Worm (Caenorhabditis elegans) whole organism, late embryonic: ENCODE results near the gene ags-3.
A peak's percentile ranks its signal among the peaks of the same experiment; 100 is the strongest.

Source experiments
- F13H6.1 ChIP-seq: sonication (generic microtip); optimal IDR thresholded peaks from 2 replicates; lab custom pipeline; 2016; ENCODE audit warnings: missing genetic modification characterization, missing compliant biosample characterization
- K02D7.2 ChIP-seq: sonication (generic microtip); optimal IDR thresholded peaks from 2 replicates; lab custom pipeline; 2017; ENCODE audit warnings: mild to moderate bottlenecking, missing genetic modification characterization, missing compliant biosample characterization
- K09A11.1 ChIP-seq: sonication (generic microtip); optimal IDR thresholded peaks from 2 replicates; lab custom pipeline; 2017; ENCODE audit warnings: antibody characterized with exemption, mild to moderate bottlenecking, missing genetic modification characterization, missing compliant biosample characterization; ENCODE audit not compliant: insufficient read depth
- Y22D7AL.16 ChIP-seq: sonication (generic microtip); optimal IDR thresholded peaks from 2 replicates; lab custom pipeline; 2016; ENCODE audit warnings: missing genetic modification characterization, missing compliant biosample characterization
- ceh-14 ChIP-seq: sonication (generic microtip); optimal IDR thresholded peaks from 2 replicates; lab custom pipeline; 2016; ENCODE audit warnings: missing genotype, missing genetic modification characterization, missing compliant biosample characterization
- ceh-2 ChIP-seq: sonication (generic microtip); optimal IDR thresholded peaks from 2 replicates; lab custom pipeline; 2016; ENCODE audit warnings: missing genotype, missing genetic modification characterization, missing compliant biosample characterization
- ceh-22 ChIP-seq: sonication (generic microtip); optimal IDR thresholded peaks from 2 replicates; lab custom pipeline; 2017; ENCODE audit warnings: missing biosample characterization, missing genetic modification characterization
- ceh-24 ChIP-seq: sonication (generic microtip); optimal IDR thresholded peaks from 2 replicates; lab custom pipeline; 2016; ENCODE audit warnings: mild to moderate bottlenecking, missing genetic modification characterization, missing compliant biosample characterization
- ceh-30 ChIP-seq: fragments of 150-350 bp; optimal IDR thresholded peaks from 2 replicates; lab custom pipeline; 2014; ENCODE audit warnings: missing biosample characterization, missing genetic modification characterization
- ceh-31 ChIP-seq: sonication (generic microtip); optimal IDR thresholded peaks from 2 replicates; lab custom pipeline; 2016; ENCODE audit warnings: missing genetic modification characterization, missing compliant biosample characterization
- ceh-45 ChIP-seq: fragments of 200-800 bp; sonication (Bioruptor generic); IDR thresholded peaks from 2 replicates; pipeline ENCODE4 v1.3.6; 2022; ENCODE audit warnings: missing genetic modification reagents, missing genetic modification characterization, missing compliant biosample characterization
- ceh-9 ChIP-seq: sonication (generic microtip); optimal IDR thresholded peaks from 2 replicates; lab custom pipeline; 2016; ENCODE audit warnings: mild to moderate bottlenecking, missing genetic modification characterization, inconsistent platforms, missing compliant biosample characterization
- che-1 ChIP-seq: sonication (generic microtip); optimal IDR thresholded peaks from 2 replicates; lab custom pipeline; 2016; ENCODE audit warnings: mild to moderate bottlenecking, missing genetic modification characterization, missing compliant biosample characterization
- dve-1 ChIP-seq: sonication (generic microtip); optimal IDR thresholded peaks from 2 replicates; lab custom pipeline; 2017; ENCODE audit warnings: antibody characterized with exemption, mild to moderate bottlenecking, missing genetic modification characterization, missing compliant biosample characterization
- elt-2 ChIP-seq: sonication (generic microtip); optimal IDR thresholded peaks from 2 replicates; lab custom pipeline; 2016; ENCODE audit warnings: missing genetic modification reagents, missing genetic modification characterization, missing compliant biosample characterization
- ets-4 ChIP-seq: sonication (generic microtip); optimal IDR thresholded peaks from 2 replicates; lab custom pipeline; 2016; ENCODE audit warnings: missing genetic modification characterization, missing compliant biosample characterization
- fax-1 ChIP-seq: sonication (generic microtip); optimal IDR thresholded peaks from 2 replicates; lab custom pipeline; 2016; ENCODE audit warnings: missing genotype, missing genetic modification characterization, missing compliant biosample characterization
- hlh-13 ChIP-seq: fragments of 200-800 bp; sonication (Bioruptor generic); optimal IDR thresholded peaks from 2 replicates; lab custom pipeline; 2018; ENCODE audit warnings: mild to moderate bottlenecking, missing genetic modification characterization, missing compliant biosample characterization
- hlh-15 ChIP-seq: sonication (generic microtip); optimal IDR thresholded peaks from 2 replicates; lab custom pipeline; 2016; ENCODE audit warnings: missing genetic modification characterization, missing compliant biosample characterization
- hlh-30 ChIP-seq: sonication (generic microtip); optimal IDR thresholded peaks from 2 replicates; lab custom pipeline; 2017; ENCODE audit warnings: antibody characterized with exemption, missing genetic modification characterization, missing compliant biosample characterization; ENCODE audit not compliant: insufficient read depth
- hlh-6 ChIP-seq: sonication (generic microtip); optimal IDR thresholded peaks from 2 replicates; lab custom pipeline; 2016; ENCODE audit warnings: missing genotype, missing genetic modification characterization, missing compliant biosample characterization
- hlh-8 ChIP-seq: sonication (generic microtip); optimal IDR thresholded peaks from 2 replicates; lab custom pipeline; 2016; ENCODE audit warnings: missing genotype, missing genetic modification characterization, missing compliant biosample characterization
- lim-6 ChIP-seq: sonication (generic microtip); optimal IDR thresholded peaks from 2 replicates; lab custom pipeline; 2016; ENCODE audit warnings: missing genetic modification characterization, missing compliant biosample characterization
- lin-11 ChIP-seq: fragments of 200-800 bp; sonication (Bioruptor generic); optimal IDR thresholded peaks from 2 replicates; lab custom pipeline; 2018; ENCODE audit warnings: mild to moderate bottlenecking, missing genetic modification characterization, missing compliant biosample characterization
- nfya-1 ChIP-seq: sonication (generic microtip); optimal IDR thresholded peaks from 2 replicates; lab custom pipeline; 2017; ENCODE audit warnings: missing genetic modification characterization, mild to moderate bottlenecking, missing compliant biosample characterization, antibody characterized with exemption, moderate library complexity
- npax-4 ChIP-seq: sonication (generic microtip); optimal IDR thresholded peaks from 2 replicates; lab custom pipeline; 2016; ENCODE audit warnings: missing genetic modification characterization, missing compliant biosample characterization
- odd-2 ChIP-seq: sonication (generic microtip); optimal IDR thresholded peaks from 2 replicates; lab custom pipeline; 2017; ENCODE audit warnings: antibody characterized with exemption, mild to moderate bottlenecking, missing genetic modification characterization, missing compliant biosample characterization
- pat-9 ChIP-seq: fragments of 200-800 bp; sonication (Bioruptor generic); optimal IDR thresholded peaks from 2 replicates; lab custom pipeline; 2018; ENCODE audit warnings: mild to moderate bottlenecking, missing genetic modification characterization, moderate library complexity, missing compliant biosample characterization
- pax-1 ChIP-seq: fragments of 150-350 bp; optimal IDR thresholded peaks from 2 replicates; lab custom pipeline; 2014; ENCODE audit warnings: missing biosample characterization, missing genetic modification characterization
- pha-2 ChIP-seq: sonication (generic microtip); optimal IDR thresholded peaks from 2 replicates; lab custom pipeline; 2017; ENCODE audit warnings: mild to moderate bottlenecking, missing genetic modification characterization, missing compliant biosample characterization
- pha-4 ChIP-seq: fragments of 150-350 bp; optimal IDR thresholded peaks from 2 replicates; lab custom pipeline; 2018; ENCODE audit warnings: missing biosample characterization, missing genetic modification reagents, missing genetic modification characterization
- pros-1 ChIP-seq: fragments of 150-350 bp; optimal IDR thresholded peaks from 2 replicates; lab custom pipeline; 2014; ENCODE audit warnings: missing biosample characterization, missing genetic modification reagents, missing genetic modification characterization
- ref-2 ChIP-seq: sonication (generic microtip); optimal IDR thresholded peaks from 2 replicates; lab custom pipeline; 2016; ENCODE audit warnings: missing genetic modification characterization, missing compliant biosample characterization
- rnt-1 ChIP-seq: sonication (generic microtip); optimal IDR thresholded peaks from 2 replicates; lab custom pipeline; 2016; ENCODE audit warnings: missing genetic modification characterization, missing compliant biosample characterization
- sdc-2 ChIP-seq: sonication (generic microtip); optimal IDR thresholded peaks from 2 replicates; lab custom pipeline; 2016; ENCODE audit warnings: missing genotype, missing genetic modification characterization, missing compliant biosample characterization
- tbx-7 ChIP-seq: sonication (generic microtip); optimal IDR thresholded peaks from 2 replicates; lab custom pipeline; 2016; ENCODE audit warnings: missing genotype, missing genetic modification characterization, missing compliant biosample characterization
- ttx-3 ChIP-seq: sonication (generic microtip); optimal IDR thresholded peaks from 2 replicates; lab custom pipeline; 2016; ENCODE audit warnings: missing genetic modification reagents, missing genetic modification characterization, missing compliant biosample characterization
- unc-3 ChIP-seq, 2 experiments: fragments of 200-800 bp in 1 of 2; sonication (Bioruptor generic) in 1 of 2; sonication (generic microtip) in 1 of 2; conservative IDR thresholded peaks in 1 of 2; optimal IDR thresholded peaks in 1 of 2; 2 replicates each; pipeline versions ENCODE4 v1.3.6 to Lab custom; 2016 to 2022; ENCODE audit warnings: missing compliant biosample characterization in 2 of 2, missing genetic modification characterization in 2 of 2, missing genetic modification reagents in 1 of 2
- unc-42 ChIP-seq: sonication (generic microtip); optimal IDR thresholded peaks from 2 replicates; lab custom pipeline; 2016; ENCODE audit warnings: missing genotype, missing genetic modification characterization, missing compliant biosample characterization
- unc-55 ChIP-seq: sonication (generic microtip); optimal IDR thresholded peaks from 2 replicates; lab custom pipeline; 2017; ENCODE audit warnings: missing biosample characterization, missing genetic modification reagents, missing genetic modification characterization
- unc-86 ChIP-seq: sonication (generic microtip); optimal IDR thresholded peaks from 2 replicates; lab custom pipeline; 2016; ENCODE audit warnings: missing genetic modification characterization, missing compliant biosample characterization
- ztf-16 ChIP-seq: sonication (generic microtip); optimal IDR thresholded peaks from 2 replicates; lab custom pipeline; 2017; ENCODE audit warnings: missing genetic modification characterization, missing compliant biosample characterization

The ags-3 gene

DNA sequence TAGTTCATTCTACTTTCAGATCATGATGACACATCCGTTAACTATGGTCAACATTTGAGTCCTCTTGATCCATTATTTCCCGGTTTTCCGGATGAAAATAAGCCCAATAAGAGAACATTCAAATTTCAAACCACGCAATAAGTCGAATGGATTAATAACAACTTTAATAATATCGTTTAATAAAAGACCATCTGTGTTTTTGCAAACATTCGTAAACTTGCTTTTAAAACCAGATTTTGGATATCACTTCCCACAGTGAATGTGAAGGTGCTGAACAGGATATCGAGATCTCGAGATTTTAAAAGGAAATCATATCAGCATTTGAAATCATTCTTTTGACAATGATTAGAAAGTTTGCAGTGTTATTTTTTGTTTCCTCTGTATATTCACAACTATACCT is 38.6 kb upstream of the ags-3 start, which contains the start of gene C26B9.7:
C26B9.7 (plus strand) TSS at position 301 of the 400 bp plus-strand sequence.
- TF ChIP-seq pax-1 (tag; lab: Kevin White, UChicago) (no peak), unc-42 (tag; lab: Kevin White, UChicago) (no peak), odd-2 (tag; lab: Kevin White, UChicago) (no peak), lim-6 (tag; lab: Kevin White, UChicago) (no peak), unc-55 (GFP tag; lab: Kevin White, UChicago) (no peak), K02D7.2 (tag; lab: Kevin White, UChicago) (no peak), ceh-31 (tag; lab: Kevin White, UChicago) (no peak), hlh-6 (no peak), pha-4 (tag; lab: Kevin White, UChicago) (no peak), unc-3 (GFP tag; conservative IDR thresholded peaks at IDR 0.05; lab: Robert Waterston, UW) (no peak), unc-3 (tag; optimal IDR thresholded peaks at IDR 0.05; lab: Kevin White, UChicago) (no peak), K09A11.1 (tag; lab: Kevin White, UChicago) (no peak), hlh-30 (tag; lab: Kevin White, UChicago) (no peak), hlh-15 (tag; lab: Kevin White, UChicago) (no peak), rnt-1 (tag; lab: Kevin White, UChicago) (no peak), ceh-14 (no peak), pha-2 (no peak), sdc-2 (tag; lab: Kevin White, UChicago) (no peak), lin-11 (tag; lab: Kevin White, UChicago) (no peak)

DNA sequence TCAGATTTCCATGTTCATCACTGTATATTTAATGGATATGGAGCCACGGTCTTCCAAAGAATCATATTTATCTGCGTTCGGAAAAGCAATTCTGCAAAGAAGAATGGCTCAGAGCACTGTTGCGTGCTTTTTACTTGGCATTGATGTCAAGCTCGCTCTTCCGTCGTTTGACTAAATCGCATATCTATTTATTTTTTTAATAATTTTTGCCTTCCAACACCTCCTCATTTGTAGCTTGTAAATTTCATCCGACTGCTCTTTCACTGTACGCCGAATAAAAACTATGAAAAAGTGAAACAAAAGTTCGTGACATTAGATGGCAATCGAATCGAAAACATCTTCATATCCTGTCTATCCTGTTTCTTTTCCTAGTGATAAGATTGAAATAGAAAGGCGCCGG is 36.5 kb upstream of the ags-3 start, which contains the start of gene C26B9.2:
C26B9.2 (plus strand) TSS at position 301 of the 400 bp plus-strand sequence.
- no peak for TF ChIP-seq ceh-24
- TF ChIP-seq ceh-45 (GFP tag; lab: Robert Waterston, UW), result no peak
- no peak for TF ChIP-seq pax-1 (tag; lab: Kevin White, UChicago)
- TF ChIP-seq ceh-14, result no peak
- no peak for TF ChIP-seq ceh-22
- no peak for TF ChIP-seq Y22D7AL.16 (tag; lab: Kevin White, UChicago)
- TF ChIP-seq ceh-30, result no peak
- TF ChIP-seq hlh-13 (GFP tag; lab: Kevin White, UChicago), result no peak
- TF ChIP-seq unc-86 (tag; lab: Kevin White, UChicago), result no peak
- no peak for TF ChIP-seq pros-1 (tag; lab: Kevin White, UChicago)
- no peak for TF ChIP-seq dve-1 (tag; lab: Kevin White, UChicago)
- no peak for TF ChIP-seq fax-1 (tag; lab: Kevin White, UChicago)
- no peak for TF ChIP-seq che-1 (tag; lab: Kevin White, UChicago)
- no peak for TF ChIP-seq lim-6 (tag; lab: Kevin White, UChicago)

DNA sequence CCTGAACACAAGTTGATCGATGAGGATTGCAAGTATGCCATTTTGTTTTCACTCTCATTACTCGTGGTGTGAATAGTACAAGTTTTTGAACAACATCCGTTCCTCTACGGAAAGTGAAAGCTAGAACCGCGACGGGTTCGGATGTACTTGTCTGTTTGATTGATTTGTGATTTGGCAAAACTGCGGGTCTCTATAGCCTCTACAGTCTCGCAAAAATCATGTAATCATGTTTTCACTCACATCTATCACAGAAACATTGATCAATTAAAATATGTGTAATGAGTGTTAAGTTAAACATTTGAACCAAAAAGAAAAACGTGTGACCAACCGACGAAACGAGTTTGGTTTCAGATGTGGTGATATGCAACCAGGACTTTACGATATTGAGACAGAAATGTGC is 36.0 kb upstream of the ags-3 start:
- TF ChIP-seq npax-4 (tag; lab: Kevin White, UChicago) (no peak), elt-2 (no peak), nfya-1 (tag; lab: Kevin White, UChicago) (no peak), ref-2 (tag; lab: Kevin White, UChicago) (no peak), F13H6.1 (tag; lab: Kevin White, UChicago) (no peak), ceh-9 (tag; lab: Kevin White, UChicago) (no peak), ceh-31 (tag; lab: Kevin White, UChicago) (no peak), hlh-15 (tag; lab: Kevin White, UChicago) (no peak), ztf-16 (tag; lab: Kevin White, UChicago) (no peak)

DNA sequence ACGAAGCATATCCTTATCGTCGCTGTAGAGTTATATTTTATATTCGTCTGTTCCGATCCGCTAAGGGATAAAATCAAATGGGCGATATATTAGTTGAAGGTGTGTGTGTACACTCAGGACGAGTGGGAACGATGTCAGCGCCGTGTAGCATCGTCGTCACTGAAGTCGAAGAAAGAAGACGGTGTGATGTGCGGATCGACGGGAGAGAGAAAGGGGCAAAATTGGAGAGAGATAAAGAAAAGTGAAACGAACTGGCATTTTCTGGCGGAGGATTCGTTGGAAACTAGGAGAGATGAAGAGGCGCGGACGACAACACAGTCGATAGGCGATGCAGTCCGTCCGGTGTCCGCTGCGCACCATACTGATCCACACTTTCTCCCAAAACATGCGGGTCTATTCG is 34.6 kb upstream of the ags-3 start, which contains the start of gene C26B9.3:
C26B9.3 (plus strand) TSS at position 343 of the 400 bp plus-strand sequence.
- TF ChIP-seq fax-1 (tag; lab: Kevin White, UChicago) (no peak), ref-2 (tag; lab: Kevin White, UChicago) (peak; percentile 37), ttx-3 (no peak), unc-3 (GFP tag; conservative IDR thresholded peaks at IDR 0.05; lab: Robert Waterston, UW) (no peak), unc-3 (tag; optimal IDR thresholded peaks at IDR 0.05; lab: Kevin White, UChicago) (no peak), Y22D7AL.16 (tag; lab: Kevin White, UChicago) (no peak), ceh-2 (tag; lab: Kevin White, UChicago) (no peak), tbx-7 (tag; lab: Kevin White, UChicago) (no peak), hlh-8 (tag; lab: Kevin White, UChicago) (no peak), ceh-30 (no peak), rnt-1 (tag; lab: Kevin White, UChicago) (peak; percentile 11), pat-9 (tag; lab: Kevin White, UChicago) (no peak), K09A11.1 (tag; lab: Kevin White, UChicago) (no peak), ets-4 (tag; lab: Kevin White, UChicago) (no peak)
